Fruit fly (Drosophila melanogaster): Measurements from ENCODE around the gene CG14042.

Gene CG14042

DNA sequence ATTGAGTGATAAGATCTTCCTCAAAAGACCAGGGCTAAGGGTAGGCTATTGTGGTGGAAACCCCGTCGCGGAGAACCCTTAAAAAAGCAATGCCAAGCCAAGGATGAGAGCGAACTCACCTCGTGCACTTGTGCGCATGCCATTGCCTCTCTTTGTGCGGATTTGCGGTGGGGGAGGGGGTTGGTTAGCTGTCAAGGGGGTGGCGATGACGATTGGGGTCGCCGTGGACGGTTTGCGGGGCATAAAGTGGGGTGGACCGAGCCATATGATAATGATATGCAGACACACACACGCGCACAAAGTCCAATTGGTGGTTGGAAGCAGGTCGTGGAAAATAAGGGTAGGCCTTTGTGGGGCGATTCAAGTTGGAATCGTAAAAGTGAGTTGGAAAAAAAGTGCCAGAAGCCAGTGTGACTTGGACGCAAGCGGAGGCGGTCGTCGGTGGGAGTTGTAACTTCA lies at the start of gene CG14042, which contains the start of gene SP555:
CG14042 (plus strand) TSS at position 308 of the 459 bp plus-strand sequence.
SP555 (plus strand) TSS at position 308 of the 459 bp plus-strand sequence.
- no peak for TF ChIP-seq CG12659 (GFP tag; optimal IDR thresholded peaks at IDR 0.05)
- TF ChIP-seq CG6813 (GFP tag; optimal IDR thresholded peaks at IDR 0.05) = peak; percentile 14
- peak; percentile 63 for TF ChIP-seq sqz (GFP tag; optimal IDR thresholded peaks at IDR 0.05)
- TF ChIP-seq CG6791 (GFP tag; IDR thresholded peaks at IDR 0.05; ENCODE audit: partially characterized antibody) = 0 out of 3 replicates have a peak, but pooled peaks have one; percentile 41
- no peak for TF ChIP-seq CG32772 (GFP tag; IDR thresholded peaks at IDR 0.05)
- TF ChIP-seq CG8359 (GFP tag; optimal IDR thresholded peaks at IDR 0.05; ENCODE audit: borderline replicate concordance) = no peak
- no peak for TF ChIP-seq bbx (GFP tag; IDR thresholded peaks at IDR 0.05; ENCODE audit: partially characterized antibody)
- TF ChIP-seq pros (GFP tag; optimal IDR thresholded peaks at IDR 0.05) = peak; percentile 96
- peak; percentile 52 for TF ChIP-seq Nf-YB (GFP tag; optimal IDR thresholded peaks at IDR 0.05)
- no peak for TF ChIP-seq CG15601 (tag; optimal IDR thresholded peaks at IDR 0.05)
- TF ChIP-seq Drgx (GFP tag; IDR thresholded peaks at IDR 0.05) = peak; percentile 37; the same call in 1 of the 2 replicates
- peak; percentile 56 for TF ChIP-seq Deaf1 (tag; optimal IDR thresholded peaks at IDR 0.05)
- peak; percentile 20 for TF ChIP-seq sens (GFP tag)
- no peak for TF ChIP-seq CG10267 (tag; optimal IDR thresholded peaks at IDR 0.05)
- TF ChIP-seq Hsf (GFP tag; optimal IDR thresholded peaks at IDR 0.05) = no peak
- TF ChIP-seq ci (GFP tag; IDR thresholded peaks at IDR 0.05) = 0 out of 3 replicates have a peak, but pooled peaks have one; percentile 16
- peak; percentile 39 for TF ChIP-seq CG7928 (GFP tag; optimal IDR thresholded peaks at IDR 0.05)
- TF ChIP-seq CG7271 (tag; optimal IDR thresholded peaks at IDR 0.05) = no peak
- TF ChIP-seq CG12744 (GFP tag; optimal IDR thresholded peaks at IDR 0.05) = no peak
- TF ChIP-seq Trl (optimal IDR thresholded peaks at IDR 0.05) = peak; percentile 28 to 35
- TF ChIP-seq Trl (GFP tag; optimal IDR thresholded peaks at IDR 0.05) = no peak
- TF ChIP-seq MBD-R2 (GFP tag; IDR thresholded peaks at IDR 0.05) = 0 out of 2 replicates have a peak, but pooled peaks have one; percentile 12
- TF ChIP-seq grn (GFP tag; optimal IDR thresholded peaks at IDR 0.05) = peak; percentile 41
- TF ChIP-seq nerfin-1 (tag; optimal IDR thresholded peaks at IDR 0.05) = peak; percentile 71
- TF ChIP-seq p53 (GFP tag; optimal IDR thresholded peaks at IDR 0.05) = no peak
- TF ChIP-seq amos (GFP tag; IDR thresholded peaks at IDR 0.05; ENCODE audit: partially characterized antibody) = 0 out of 2 replicates have a peak, but pooled peaks have one; percentile 13
- TF ChIP-seq bab2 (GFP tag; optimal IDR thresholded peaks at IDR 0.05) = no peak
- TF ChIP-seq Hmx (GFP tag; optimal IDR thresholded peaks at IDR 0.05) = no peak
- peak in 1 of 2 experiments; percentile 77 for TF ChIP-seq insv (GFP tag; optimal IDR thresholded peaks at IDR 0.05)
- TF ChIP-seq vvl (GFP tag; IDR thresholded peaks at IDR 0.05) = peak; percentile 76
- TF ChIP-seq Bgb (GFP tag; IDR thresholded peaks at IDR 0.05; ENCODE audit: partially characterized antibody) = peak; percentile 16; the same call in 1 of the 2 replicates
- 0 out of 2 replicates have a peak, but pooled peaks have one; percentile 7 for TF ChIP-seq CG13287 (GFP tag; IDR thresholded peaks at IDR 0.05; ENCODE audit: partially characterized antibody)
- TF ChIP-seq wdn (GFP tag; IDR thresholded peaks at IDR 0.05) = 0 out of 2 replicates have a peak, but pooled peaks have one; percentile 31
- no peak for TF ChIP-seq CG34422 (GFP tag; IDR thresholded peaks at IDR 0.05)
- TF ChIP-seq kni (GFP tag; optimal IDR thresholded peaks at IDR 0.05) = no peak
- peak; percentile 95 for TF ChIP-seq ewg (GFP tag; optimal IDR thresholded peaks at IDR 0.05)
- no peak for TF ChIP-seq danr (GFP tag; IDR thresholded peaks at IDR 0.05)
- no peak for TF ChIP-seq CG4854 (GFP tag; optimal IDR thresholded peaks at IDR 0.05)
- peak; percentile 9 for TF ChIP-seq Fer1 (GFP tag; optimal IDR thresholded peaks at IDR 0.05)
- TF ChIP-seq Med (GFP tag) = peak; percentile 7
- TF ChIP-seq CG34376 (GFP tag; optimal IDR thresholded peaks at IDR 0.05) = peak; percentile 30
- peak; percentile 66 for TF ChIP-seq CG13894 (tag; optimal IDR thresholded peaks at IDR 0.05)
- no peak for TF ChIP-seq CG12219 (GFP tag; optimal IDR thresholded peaks at IDR 0.05)
- TF ChIP-seq Nf-YC (tag; optimal IDR thresholded peaks at IDR 0.05) = peak; percentile 86
- TF ChIP-seq CG8281 (tag; optimal IDR thresholded peaks at IDR 0.05) = no peak
- no peak for TF ChIP-seq Hr78 (GFP tag; optimal IDR thresholded peaks at IDR 0.05)
- TF ChIP-seq CG18599 (GFP tag; optimal IDR thresholded peaks at IDR 0.05) = peak; percentile 12
- TF ChIP-seq CG8290 (GFP tag; optimal IDR thresholded peaks at IDR 0.05) = no peak
- TF ChIP-seq CG8290 (tag; optimal IDR thresholded peaks at IDR 0.05) = peak in 1 of 2 experiments; percentile 26
